ENCODE assay signal across 6 fruit fly cellular contexts in the genomic region with DNA sequence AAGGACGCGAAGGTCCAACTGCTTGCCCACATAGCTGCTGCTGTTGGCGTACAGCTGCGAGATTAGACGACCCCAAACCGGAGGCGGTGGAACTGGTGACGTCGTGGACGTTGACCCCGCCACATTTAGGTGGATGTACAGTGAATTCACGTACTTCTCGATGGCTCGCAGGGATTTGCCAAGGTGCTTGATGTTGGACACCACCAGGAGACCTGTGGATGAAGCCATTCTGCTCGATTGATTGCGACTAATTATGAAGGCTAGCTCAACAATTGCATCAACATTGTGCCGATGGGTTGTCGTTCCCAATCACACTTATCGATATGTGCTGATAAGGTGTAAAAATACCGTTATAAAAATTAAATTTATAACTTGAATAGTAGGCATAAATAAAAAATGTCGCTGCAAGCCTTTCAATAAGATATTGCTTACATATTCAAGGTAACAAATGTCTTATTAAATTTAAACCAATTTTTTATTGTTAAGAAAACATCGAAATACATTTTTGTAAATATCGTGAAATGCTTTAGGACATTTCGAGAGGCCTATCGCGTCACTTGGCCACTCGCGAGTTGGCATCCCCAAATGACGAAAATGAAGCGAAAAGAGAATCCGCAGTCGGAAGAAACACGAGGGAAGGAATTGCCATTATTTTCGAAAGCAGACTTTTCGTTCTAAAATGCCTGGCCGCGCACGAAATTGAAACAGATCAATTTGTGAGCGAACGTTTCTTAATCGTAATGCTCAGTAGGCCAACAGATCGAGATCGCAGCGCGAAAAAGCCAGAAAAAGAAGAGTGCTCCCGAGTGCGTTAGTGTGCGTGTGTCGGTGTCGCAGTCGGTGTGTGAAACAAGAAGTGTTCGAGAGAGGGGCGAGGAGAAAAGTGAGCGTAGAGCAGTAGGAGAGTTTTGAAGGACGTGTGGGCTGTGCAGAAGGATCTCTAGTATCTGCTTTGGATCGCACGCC.
TF ChIP-seq lines count a peak whose summit lies in the region.

A gene (minus strand): TSS at position 263 of the 966 bp plus-strand sequence.
A gene (plus strand): TSS at position 471 of the 966 bp plus-strand sequence.

- no peak for TF ChIP-seq CTCF in whole organism, embryonic (GFP tag; optimal IDR thresholded peaks at IDR 0.05; lab: Kevin White, UChicago)

TF ChIP-seq in Kc167, 6 proteins besides CTCF, POLR2A, EP300 and RAD21:
- TF ChIP-seq psq (optimal IDR thresholded peaks at IDR 0.05; lab: Kevin White, UChicago), result peak; percentile 65
- no peak for TF ChIP-seq insv (optimal IDR thresholded peaks at IDR 0.05; lab: Kevin White, UChicago)

TF ChIP-seq in whole organism, adult, 20 proteins besides CTCF, POLR2A, EP300 and RAD21:
- TF ChIP-seq cic (GFP tag; optimal IDR thresholded peaks at IDR 0.05; lab: Kevin White, UChicago), result peak; percentile 52
- TF ChIP-seq CG14711 (tag; optimal IDR thresholded peaks at IDR 0.05; lab: Kevin White, UChicago), result peak; percentile 88
- TF ChIP-seq CG12768 (GFP tag; optimal IDR thresholded peaks at IDR 0.05; lab: Kevin White, UChicago), result peak; percentile 16
- TF ChIP-seq Mnt (GFP tag; optimal IDR thresholded peaks at IDR 0.05; lab: Kevin White, UChicago), result peak; percentile 91
- TF ChIP-seq cnc (optimal IDR thresholded peaks at IDR 0.05; lab: Kevin White, UChicago), result no peak
- TF ChIP-seq CG11617 (GFP tag; optimal IDR thresholded peaks at IDR 0.05; lab: Kevin White, UChicago), result peak; percentile 60
- TF ChIP-seq bab1 (GFP tag; optimal IDR thresholded peaks at IDR 0.05; lab: Kevin White, UChicago), result peak; percentile 54
- TF ChIP-seq CG7101 (tag; optimal IDR thresholded peaks at IDR 0.05; lab: Kevin White, UChicago), result peak; percentile 48
- peak; percentile 83 for TF ChIP-seq ovo (GFP tag; optimal IDR thresholded peaks at IDR 0.05; lab: Kevin White, UChicago)
- TF ChIP-seq CG33017 (tag; optimal IDR thresholded peaks at IDR 0.05; lab: Kevin White, UChicago), result no peak
- peak; percentile 51 for TF ChIP-seq tj (GFP tag; optimal IDR thresholded peaks at IDR 0.05; lab: Kevin White, UChicago)

TF ChIP-seq in whole organism, embryonic, 481 proteins besides CTCF, POLR2A, EP300 and RAD21 (continues in another document):
- TF ChIP-seq pho (GFP tag; optimal IDR thresholded peaks at IDR 0.05; lab: Kevin White, UChicago) (peak; percentile 21), CG33213 (GFP tag; optimal IDR thresholded peaks at IDR 0.05; lab: Kevin White, UChicago) (peak; percentile 19), ap (GFP tag; IDR thresholded peaks at IDR 0.05; lab: Robert Waterston, UW) (no peak), CG13296 (GFP tag; optimal IDR thresholded peaks at IDR 0.05; lab: Kevin White, UChicago) (no peak), chinmo (GFP tag; IDR thresholded peaks at IDR 0.05; lab: Robert Waterston, UW; ENCODE audit: partially characterized antibody) (peak; percentile 77; the same call in 2 of the 4 replicates), CG13624 (GFP tag; optimal IDR thresholded peaks at IDR 0.05; lab: Kevin White, UChicago) (peak; percentile 18), CG16779 (GFP tag; IDR thresholded peaks at IDR 0.05; lab: Robert Waterston, UW) (no peak), Nf-YC (tag; optimal IDR thresholded peaks at IDR 0.05; lab: Kevin White, UChicago) (peak; percentile 49), CG4617 (GFP tag; optimal IDR thresholded peaks at IDR 0.05; lab: Kevin White, UChicago; ENCODE audit: borderline replicate concordance) (peak; percentile 30), CG14441 (GFP tag; IDR thresholded peaks at IDR 0.05; lab: Robert Waterston, UW) (no peak), CG3065 (GFP tag; optimal IDR thresholded peaks at IDR 0.05; lab: Kevin White, UChicago) (no peak), ro (GFP tag; IDR thresholded peaks at IDR 0.05; lab: Robert Waterston, UW) (no peak), pita (GFP tag; optimal IDR thresholded peaks at IDR 0.05; lab: Kevin White, UChicago) (no peak), CG15696 (tag; optimal IDR thresholded peaks at IDR 0.05; lab: Kevin White, UChicago) (peak; percentile 0), odd (GFP tag; optimal IDR thresholded peaks at IDR 0.05; lab: Kevin White, UChicago) (no peak), pzg (GFP tag; optimal IDR thresholded peaks at IDR 0.05; lab: Kevin White, UChicago) (peak; percentile 83)

TF ChIP-seq in whole organism, prepupa, 60 proteins besides CTCF, POLR2A, EP300 and RAD21 (continues in another document):
- TF ChIP-seq CG11762 (GFP tag; optimal IDR thresholded peaks at IDR 0.05; lab: Kevin White, UChicago; ENCODE audit: insufficient read depth) (no peak), Sox14 (GFP tag; optimal IDR thresholded peaks at IDR 0.05; lab: Kevin White, UChicago) (peak; percentile 16), salr (GFP tag; optimal IDR thresholded peaks at IDR 0.05; lab: Kevin White, UChicago) (no peak), CG3032 (tag; optimal IDR thresholded peaks at IDR 0.05; lab: Kevin White, UChicago) (peak; percentile 8), svp (GFP tag; lab: Kevin White, UChicago) (peak; percentile 61), CG11294 (GFP tag; IDR thresholded peaks at IDR 0.05; lab: Robert Waterston, UW) (no peak), CG3919 (GFP tag; optimal IDR thresholded peaks at IDR 0.05; lab: Kevin White, UChicago) (no peak), CG9139 (GFP tag; optimal IDR thresholded peaks at IDR 0.05; lab: Kevin White, UChicago) (no peak), CG11902 (GFP tag; optimal IDR thresholded peaks at IDR 0.05; lab: Kevin White, UChicago) (no peak), Hr38 (GFP tag; optimal IDR thresholded peaks at IDR 0.05; lab: Kevin White, UChicago) (no peak), CG31627 (GFP tag; optimal IDR thresholded peaks at IDR 0.05; lab: Kevin White, UChicago) (no peak), CG6792 (GFP tag; optimal IDR thresholded peaks at IDR 0.05; lab: Kevin White, UChicago) (no peak), fkh (GFP tag; optimal IDR thresholded peaks at IDR 0.05; lab: Kevin White, UChicago) (no peak), CG15336 (GFP tag; IDR thresholded peaks at IDR 0.05; lab: Robert Waterston, UW) (0 out of 2 replicates have a peak, but pooled peaks have one; percentile 15), OdsH (GFP tag; optimal IDR thresholded peaks at IDR 0.05; lab: Kevin White, UChicago) (no peak), CG10631 (GFP tag; optimal IDR thresholded peaks at IDR 0.05; lab: Kevin White, UChicago) (no peak), pdm3 (GFP tag; optimal IDR thresholded peaks at IDR 0.05; lab: Kevin White, UChicago) (no peak), CG8632 (GFP tag; optimal IDR thresholded peaks at IDR 0.05; lab: Kevin White, UChicago) (no peak)

TF ChIP-seq in whole organism, pupa, 21 proteins besides CTCF, POLR2A, EP300 and RAD21:
- TF ChIP-seq gl (tag; optimal IDR thresholded peaks at IDR 0.05; lab: Kevin White, UChicago), result peak; percentile 17
- peak; percentile 57; the same call in 1 of the 2 replicates for TF ChIP-seq CG12605 (GFP tag; IDR thresholded peaks at IDR 0.05; lab: Robert Waterston, UW)
- peak; percentile 82 for TF ChIP-seq EcR (GFP tag; optimal IDR thresholded peaks at IDR 0.05; lab: Kevin White, UChicago)
- no peak for TF ChIP-seq Pif1A (GFP tag; optimal IDR thresholded peaks at IDR 0.05; lab: Kevin White, UChicago)
- TF ChIP-seq Ets98B (GFP tag; IDR thresholded peaks at IDR 0.05; lab: Robert Waterston, UW), result no peak
- no peak for TF ChIP-seq CG14655 (GFP tag; optimal IDR thresholded peaks at IDR 0.05; lab: Kevin White, UChicago)

TF ChIP-seq in whole organism, wandering third instar larva, 38 proteins besides CTCF, POLR2A, EP300 and RAD21 (continues in another document):
- peak; percentile 1 for TF ChIP-seq OdsH (GFP tag; optimal IDR thresholded peaks at IDR 0.05; lab: Kevin White, UChicago)
- peak; percentile 76 for TF ChIP-seq Jra (GFP tag; optimal IDR thresholded peaks at IDR 0.05; lab: Kevin White, UChicago)
- no peak for TF ChIP-seq dl (GFP tag; optimal IDR thresholded peaks at IDR 0.05; lab: Kevin White, UChicago; ENCODE audit: insufficient read depth in 1 of 2, partially characterized antibody in 2 of 2)
- no peak for TF ChIP-seq dsf (GFP tag; optimal IDR thresholded peaks at IDR 0.05; lab: Kevin White, UChicago; ENCODE audit: borderline replicate concordance)
- no peak for TF ChIP-seq Vsx2 (GFP tag; optimal IDR thresholded peaks at IDR 0.05; lab: Kevin White, UChicago; ENCODE audit: partially characterized antibody)
- TF ChIP-seq Rel (GFP tag; optimal IDR thresholded peaks at IDR 0.05; lab: Kevin White, UChicago), result no peak
- TF ChIP-seq Rel (tag; optimal IDR thresholded peaks at IDR 0.05; lab: Kevin White, UChicago), result peak; percentile 21
- TF ChIP-seq lola (GFP tag; optimal IDR thresholded peaks at IDR 0.05; lab: Kevin White, UChicago), result no peak
- TF ChIP-seq br (GFP tag; optimal IDR thresholded peaks at IDR 0.05; lab: Kevin White, UChicago), result no peak
- no peak for TF ChIP-seq brk (GFP tag; optimal IDR thresholded peaks at IDR 0.05; lab: Kevin White, UChicago)
- TF ChIP-seq psq (GFP tag; optimal IDR thresholded peaks at IDR 0.05; lab: Kevin White, UChicago), result peak; percentile 99
- TF ChIP-seq CG9705 (GFP tag; optimal IDR thresholded peaks at IDR 0.05; lab: Kevin White, UChicago), result no peak
- peak; percentile 18 for TF ChIP-seq Hr83 (GFP tag; optimal IDR thresholded peaks at IDR 0.05; lab: Kevin White, UChicago; ENCODE audit: poor library complexity, severe bottlenecking)
- TF ChIP-seq GATAd (GFP tag; optimal IDR thresholded peaks at IDR 0.05; lab: Kevin White, UChicago), result no peak
- TF ChIP-seq Hnf4 (GFP tag; optimal IDR thresholded peaks at IDR 0.05; lab: Kevin White, UChicago), result no peak
- TF ChIP-seq sage (GFP tag; optimal IDR thresholded peaks at IDR 0.05; lab: Kevin White, UChicago), result no peak
- TF ChIP-seq dmrt93B (GFP tag; optimal IDR thresholded peaks at IDR 0.05; lab: Kevin White, UChicago), result no peak
- no peak for TF ChIP-seq jim (GFP tag; optimal IDR thresholded peaks at IDR 0.05; lab: Kevin White, UChicago)
- no peak for TF ChIP-seq Dif (GFP tag; optimal IDR thresholded peaks at IDR 0.05; lab: Kevin White, UChicago; ENCODE audit: partially characterized antibody)
- peak in 1 of 2 experiments; percentile 43 for TF ChIP-seq foxo (GFP tag; optimal IDR thresholded peaks at IDR 0.05; lab: Kevin White, UChicago)
- TF ChIP-seq h (GFP tag; optimal IDR thresholded peaks at IDR 0.05; lab: Kevin White, UChicago), result peak; percentile 57
- TF ChIP-seq pan (optimal IDR thresholded peaks at IDR 0.05; lab: Kevin White, UChicago), result no peak
- peak; percentile 49 for TF ChIP-seq N (GFP tag; optimal IDR thresholded peaks at IDR 0.05; lab: Kevin White, UChicago)
- TF ChIP-seq Sp1 (GFP tag; optimal IDR thresholded peaks at IDR 0.05; lab: Kevin White, UChicago), result peak; percentile 33
- no peak for TF ChIP-seq CG32264 (GFP tag; optimal IDR thresholded peaks at IDR 0.05; lab: Kevin White, UChicago)
- no peak for TF ChIP-seq Myc (optimal IDR thresholded peaks at IDR 0.05; lab: Kevin White, UChicago)
- TF ChIP-seq CrebA (GFP tag; optimal IDR thresholded peaks at IDR 0.05; lab: Kevin White, UChicago; ENCODE audit: borderline replicate concordance), result no peak
- peak; percentile 13 for TF ChIP-seq HLH106 (tag; optimal IDR thresholded peaks at IDR 0.05; lab: Kevin White, UChicago)
- peak; percentile 35 for TF ChIP-seq rgr (GFP tag; optimal IDR thresholded peaks at IDR 0.05; lab: Kevin White, UChicago)
- TF ChIP-seq Hr78 (GFP tag; optimal IDR thresholded peaks at IDR 0.05; lab: Kevin White, UChicago), result no peak
